Worm (Caenorhabditis elegans): ENCODE measurements around the gene cnk-1.

DNA sequence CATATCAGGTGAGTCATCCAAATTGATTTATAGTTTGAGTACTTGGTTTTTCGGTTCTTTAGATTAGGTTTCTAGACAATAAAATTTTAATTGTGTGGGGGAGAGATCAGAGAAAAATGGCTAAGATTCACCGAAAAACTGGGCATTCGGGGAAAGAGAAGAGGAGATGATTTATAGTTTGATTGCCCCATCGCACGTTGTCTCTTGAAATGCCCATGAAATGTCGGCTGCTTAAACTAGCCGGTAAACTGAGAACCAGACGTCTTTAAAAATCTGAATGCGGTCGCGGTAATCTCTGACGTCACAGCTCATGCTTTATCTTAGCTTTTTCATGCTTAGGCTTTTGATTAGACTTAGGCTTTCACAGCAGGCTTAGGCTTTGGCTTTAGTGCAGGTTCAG lies 25.8 kb downstream of the cnk-1 start:
- TF ChIP-seq fos-1 (tag; optimal IDR thresholded peaks at IDR 0.05), result no peak
- no peak for TF ChIP-seq jun-1 (tag; optimal IDR thresholded peaks at IDR 0.05)
- no peak for TF ChIP-seq nhr-12 (tag; optimal IDR thresholded peaks at IDR 0.05)
- no peak for TF ChIP-seq pqm-1 (tag; optimal IDR thresholded peaks at IDR 0.05)
- TF ChIP-seq skn-1 (tag; optimal IDR thresholded peaks at IDR 0.05), result no peak
- TF ChIP-seq efl-1 (optimal IDR thresholded peaks at IDR 0.05), result no peak
- no peak for TF ChIP-seq efl-1 (GFP tag; optimal IDR thresholded peaks at IDR 0.05 in 1 of 2)
- no peak for TF ChIP-seq aha-1 (tag; optimal IDR thresholded peaks at IDR 0.05)
- TF ChIP-seq ztf-11 (tag; optimal IDR thresholded peaks at IDR 0.05), result no peak
- no peak for TF ChIP-seq nhr-84 (tag; optimal IDR thresholded peaks at IDR 0.05)
- TF ChIP-seq ama-1 (optimal IDR thresholded peaks at IDR 0.05), result no peak
- TF ChIP-seq blmp-1 (tag; optimal IDR thresholded peaks at IDR 0.05), result no peak
- no peak for TF ChIP-seq ztf-4 (tag; optimal IDR thresholded peaks at IDR 0.05)

Measured in whole organism, L1 larva.